Worm (Caenorhabditis elegans) whole organism, early embryonic: ENCODE results near the gene aat-7.

Source experiments
- B0310.2 ChIP-seq: sonication (generic microtip); optimal IDR thresholded peaks from 2 replicates; lab custom pipeline; 2016; ENCODE audit warnings: mild to moderate bottlenecking, missing genetic modification characterization, missing compliant biosample characterization
- F13C5.2 ChIP-seq: sonication (generic microtip); optimal IDR thresholded peaks from 2 replicates; lab custom pipeline; 2017; ENCODE audit warnings: mild to moderate bottlenecking, missing genetic modification characterization, inconsistent platforms, missing compliant biosample characterization
- aly-1 ChIP-seq: sonication (generic microtip); optimal IDR thresholded peaks from 2 replicates; lab custom pipeline; 2016; ENCODE audit warnings: missing genetic modification characterization, missing compliant biosample characterization
- ama-1 ChIP-seq: fragments of 150-350 bp; optimal IDR thresholded peaks from 2 replicates; lab custom pipeline; 2014
- ceh-13 ChIP-seq: fragments of 200-800 bp; sonication (Bioruptor generic); optimal IDR thresholded peaks from 2 replicates; lab custom pipeline; 2018; ENCODE audit warnings: mild to moderate bottlenecking, missing genetic modification characterization, missing compliant biosample characterization
- ceh-36 ChIP-seq: sonication (generic microtip); optimal IDR thresholded peaks from 2 replicates; lab custom pipeline; 2016; ENCODE audit warnings: missing genetic modification characterization, inconsistent platforms, missing compliant biosample characterization
- ets-7 ChIP-seq: sonication (generic microtip); optimal IDR thresholded peaks from 2 replicates; lab custom pipeline; 2016; ENCODE audit warnings: missing genotype, missing genetic modification characterization, missing compliant biosample characterization
- flt-1 ChIP-seq: fragments of 200-800 bp; sonication (Bioruptor generic); IDR thresholded peaks from 2 replicates; pipeline ENCODE4 v1.3.6; 2022; ENCODE audit warnings: missing genetic modification characterization, missing compliant biosample characterization
- hmbx-1 ChIP-seq: sonication (generic microtip); optimal IDR thresholded peaks from 2 replicates; lab custom pipeline; 2016; ENCODE audit warnings: mild to moderate bottlenecking, missing genetic modification characterization, missing compliant biosample characterization
- hmg-4 ChIP-seq: fragments of 200-800 bp; sonication (Bioruptor generic); optimal IDR thresholded peaks from 2 replicates; lab custom pipeline; 2018; ENCODE audit warnings: mild to moderate bottlenecking, missing genetic modification characterization, missing compliant biosample characterization
- hnd-1 ChIP-seq: sonication (generic microtip); optimal IDR thresholded peaks from 2 replicates; lab custom pipeline; 2016; ENCODE audit warnings: missing genetic modification characterization, missing compliant biosample characterization
- pes-1 ChIP-seq: fragments of 200-800 bp; sonication (Bioruptor generic); IDR thresholded peaks from 2 replicates; pipeline ENCODE4 v1.3.6; 2022; ENCODE audit warnings: missing genetic modification reagents, missing genetic modification characterization, missing compliant biosample characterization
- scrt-1 ChIP-seq: fragments of 200-800 bp; sonication (Bioruptor generic); IDR thresholded peaks from 2 replicates; pipeline ENCODE4 v1.3.6; 2022; ENCODE audit warnings: missing genetic modification characterization, missing compliant biosample characterization
- sea-1 ChIP-seq: fragments of 200-800 bp; sonication (Bioruptor generic); conservative IDR thresholded peaks from 2 replicates; pipeline ENCODE4 v1.3.6; 2022; ENCODE audit warnings: missing genetic modification characterization, missing compliant biosample characterization
- tbx-11 ChIP-seq: fragments of 200-800 bp; sonication (Bioruptor generic); IDR thresholded peaks from 2 replicates; pipeline ENCODE4 v1.3.6; 2022; ENCODE audit warnings: missing genetic modification characterization, missing compliant biosample characterization
- tbx-37 ChIP-seq: fragments of 200-800 bp; sonication (Bioruptor generic); conservative IDR thresholded peaks from 2 replicates; pipeline ENCODE4 v1.3.6; 2022; ENCODE audit warnings: missing genetic modification reagents, missing genetic modification characterization, missing compliant biosample characterization
- tra-4 ChIP-seq: sonication (generic microtip); optimal IDR thresholded peaks from 2 replicates; lab custom pipeline; 2017; ENCODE audit warnings: missing genetic modification characterization, missing compliant biosample characterization

The aat-7 gene

ce11 chrII:1378259-1378658 is 8.4 kb upstream of the aat-7 start, which contains the start of gene F54D12.10:
F54D12.10 (minus strand) TSS chrII:1378359.
- TF ChIP-seq pes-1 (GFP tag; lab: Robert Waterston, UW): no peak
- no peak for TF ChIP-seq ama-1
- TF ChIP-seq ets-7 (tag; lab: Kevin White, UChicago): no peak
- TF ChIP-seq hnd-1 (tag; lab: Kevin White, UChicago): no peak
- TF ChIP-seq F13C5.2 (tag; lab: Kevin White, UChicago): no peak
- TF ChIP-seq sea-1: no peak
- TF ChIP-seq hmbx-1 (tag; lab: Kevin White, UChicago): no peak
- TF ChIP-seq ceh-13 (GFP tag; lab: Kevin White, UChicago): no peak

ce11 chrII:1381618-1382017 is 5.1 kb upstream of the aat-7 start, which contains the start of gene F54D12.9:
F54D12.9 (minus strand) TSS chrII:1381718.
- no peak for TF ChIP-seq ceh-36 (tag; lab: Kevin White, UChicago)
- TF ChIP-seq ets-7 (tag; lab: Kevin White, UChicago): no peak
- TF ChIP-seq aly-1 (tag; lab: Kevin White, UChicago): no peak
- no peak for TF ChIP-seq tbx-37 (GFP tag; lab: Robert Waterston, UW)

- TF ChIP-seq B0310.2 (tag; lab: Kevin White, UChicago) (no peak), flt-1 (no peak), hmg-4 (no peak), tbx-37 (GFP tag; lab: Robert Waterston, UW) (no peak), ets-7 (tag; lab: Kevin White, UChicago) (no peak), tra-4 (no peak), aly-1 (tag; lab: Kevin White, UChicago) (no peak), hnd-1 (tag; lab: Kevin White, UChicago) (no peak)
These were observed 1.4 kb upstream of the aat-7 start, which contains the start of gene F54D12.7 for ce11 chrII:1385280-1385679. F54D12.7 (minus strand) TSS chrII:1385380.

ce11 chrII:1397703-1398102 is 11.0 kb downstream of the aat-7 start, which contains the start of gene F54D12.8:
F54D12.8 (minus strand) TSS chrII:1398038.
- TF ChIP-seq aly-1 (tag; lab: Kevin White, UChicago): no peak
- no peak for TF ChIP-seq hnd-1 (tag; lab: Kevin White, UChicago)
- no peak for TF ChIP-seq B0310.2 (tag; lab: Kevin White, UChicago)
- no peak for TF ChIP-seq hmg-4
- TF ChIP-seq scrt-1 (GFP tag; lab: Robert Waterston, UW): no peak
- TF ChIP-seq sea-1: no peak
- no peak for TF ChIP-seq F13C5.2 (tag; lab: Kevin White, UChicago)
- TF ChIP-seq tra-4: no peak
- TF ChIP-seq flt-1: no peak
- no peak for TF ChIP-seq ceh-36 (tag; lab: Kevin White, UChicago)
- TF ChIP-seq tbx-11 (GFP tag; lab: Robert Waterston, UW): no peak
- no peak for TF ChIP-seq tbx-37 (GFP tag; lab: Robert Waterston, UW)

ce11 chrII:1398396-1398795 is 11.7 kb downstream of the aat-7 start, which contains the start of gene F54D12.2:
F54D12.2 (plus strand) TSS chrII:1398696.
- TF ChIP-seq ama-1 (no peak), sea-1 (no peak), scrt-1 (GFP tag; lab: Robert Waterston, UW) (no peak), F13C5.2 (tag; lab: Kevin White, UChicago) (no peak), tbx-11 (GFP tag; lab: Robert Waterston, UW) (no peak), hnd-1 (tag; lab: Kevin White, UChicago) (no peak)

ce11 chrII:1400105-1400504 is 13.4 kb downstream of the aat-7 start, which contains the start of gene F54D12.1:
F54D12.1 (plus strand) TSS chrII:1400405.
- TF ChIP-seq ceh-13 (GFP tag; lab: Kevin White, UChicago): no peak
- no peak for TF ChIP-seq ets-7 (tag; lab: Kevin White, UChicago)

- TF ChIP-seq hmg-4: no peak
- no peak for TF ChIP-seq tra-4
- no peak for TF ChIP-seq scrt-1 (GFP tag; lab: Robert Waterston, UW)
- TF ChIP-seq ama-1: no peak
- TF ChIP-seq aly-1 (tag; lab: Kevin White, UChicago): no peak
- TF ChIP-seq ets-7 (tag; lab: Kevin White, UChicago): no peak
- TF ChIP-seq pes-1 (GFP tag; lab: Robert Waterston, UW): no peak
- no peak for TF ChIP-seq hmbx-1 (tag; lab: Kevin White, UChicago)
- TF ChIP-seq B0310.2 (tag; lab: Kevin White, UChicago): no peak
- TF ChIP-seq ceh-13 (GFP tag; lab: Kevin White, UChicago): no peak
- no peak for TF ChIP-seq F13C5.2 (tag; lab: Kevin White, UChicago)
- no peak for TF ChIP-seq ceh-36 (tag; lab: Kevin White, UChicago)
- no peak for TF ChIP-seq flt-1
- TF ChIP-seq tbx-37 (GFP tag; lab: Robert Waterston, UW): no peak
- no peak for TF ChIP-seq sea-1
- TF ChIP-seq hnd-1 (tag; lab: Kevin White, UChicago): no peak
- no peak for TF ChIP-seq tbx-11 (GFP tag; lab: Robert Waterston, UW)
These were observed 14.8 kb downstream of the aat-7 start, which contains the start of gene Y51H7C.8 for ce11 chrII:1401474-1401873. Y51H7C.8 (plus strand) TSS chrII:1401774.

- no peak for TF ChIP-seq tbx-11 (GFP tag; lab: Robert Waterston, UW)
- no peak for TF ChIP-seq sea-1
These were observed 15.5 kb downstream of the aat-7 start, which contains the start of gene Y51H7C.7 for ce11 chrII:1402167-1402619. Y51H7C.7 (plus strand) TSS chrII:1402569.

- no peak for TF ChIP-seq hmbx-1 (tag; lab: Kevin White, UChicago)
- TF ChIP-seq ama-1: no peak
- TF ChIP-seq flt-1: no peak
- TF ChIP-seq ets-7 (tag; lab: Kevin White, UChicago): no peak
- no peak for TF ChIP-seq ceh-13 (GFP tag; lab: Kevin White, UChicago)
These were observed 16.4 kb downstream of the aat-7 start, which contains the start of the genes Y51H7C.41 and cogc-4 for ce11 chrII:1403056-1403455. Y51H7C.41 (plus strand) TSS chrII:1403321. cogc-4 (plus strand) TSS chrII:1403441.
